Fruit fly (Drosophila melanogaster) whole organism, wandering third instar larva: ENCODE measurements around the gene Slu7.

Source experiments
- CG32264 ChIP-seq: fragments of 200-800 bp; sonication (Bioruptor generic); optimal IDR thresholded peaks from 2 replicates; lab custom pipeline; 2016; ENCODE audit warnings: missing biosample characterization, missing genetic modification characterization
- Dfd ChIP-seq: fragments of >200 bp; optimal IDR thresholded peaks from 2 replicates; lab custom pipeline; 2017; ENCODE audit warnings: missing biosample characterization, missing genetic modification characterization
- Hr78 ChIP-seq: fragments of >200 bp; optimal IDR thresholded peaks from 2 replicates; lab custom pipeline; 2017; ENCODE audit warnings: missing biosample characterization, missing genetic modification characterization
- Jra ChIP-seq: sonication (Bioruptor generic); optimal IDR thresholded peaks from 2 replicates; lab custom pipeline; 2016; ENCODE audit warnings: missing biosample characterization, missing genetic modification characterization
- Myc ChIP-seq: fragments of >200 bp; optimal IDR thresholded peaks from 2 replicates; lab custom pipeline; 2017
- N ChIP-seq: fragments of >200 bp; optimal IDR thresholded peaks from 2 replicates; lab custom pipeline; 2018; ENCODE audit warnings: missing biosample characterization, missing external identifiers, missing genetic modification characterization
- br ChIP-seq: fragments of 200-800 bp; sonication (Bioruptor generic); optimal IDR thresholded peaks from 2 replicates; lab custom pipeline; 2016; ENCODE audit warnings: missing biosample characterization, missing genetic modification characterization
- brk ChIP-seq: fragments of 200-800 bp; sonication (Bioruptor generic); optimal IDR thresholded peaks from 2 replicates; lab custom pipeline; 2016; ENCODE audit warnings: missing biosample characterization, mild to moderate bottlenecking, missing genetic modification characterization
- dmrt93B ChIP-seq: fragments of 200-800 bp; sonication (Bioruptor generic); optimal IDR thresholded peaks from 2 replicates; lab custom pipeline; 2018; ENCODE audit warnings: missing biosample characterization, mild to moderate bottlenecking, missing genetic modification characterization
- ey ChIP-seq: fragments of 200-800 bp; sonication (Bioruptor generic); optimal IDR thresholded peaks from 2 replicates; lab custom pipeline; 2016; ENCODE audit warnings: missing biosample characterization, missing genetic modification characterization
- fru ChIP-seq: fragments of 200-800 bp; sonication (Bioruptor generic); optimal IDR thresholded peaks from 3 replicates; lab custom pipeline; 2016; ENCODE audit warnings: missing biosample characterization, mild to moderate bottlenecking, missing genetic modification characterization
- lola ChIP-seq: fragments of >200 bp; optimal IDR thresholded peaks from 2 replicates; lab custom pipeline; 2017; ENCODE audit warnings: missing biosample characterization, missing genetic modification characterization
- psq ChIP-seq: fragments of 200-800 bp; sonication (Bioruptor generic); optimal IDR thresholded peaks from 3 replicates; lab custom pipeline; 2017; ENCODE audit warnings: missing biosample characterization, mild to moderate bottlenecking, missing genetic modification characterization, moderate library complexity
- rgr ChIP-seq: fragments of 200-800 bp; sonication (Bioruptor generic); optimal IDR thresholded peaks from 3 replicates; lab custom pipeline; 2016; ENCODE audit warnings: missing biosample characterization, mild to moderate bottlenecking, missing genetic modification characterization

dm6 chr3R:29038960-29039581 lies at the start of gene Slu7, which contains the start of gene Pkc98E:
- no peak for TF ChIP-seq Dfd (GFP tag; lab: Kevin White, UChicago)
- TF ChIP-seq fru (GFP tag; lab: Kevin White, UChicago): peak; percentile 64
- peak; percentile 76 for TF ChIP-seq rgr (GFP tag; lab: Kevin White, UChicago)
- TF ChIP-seq N (GFP tag; lab: Kevin White, UChicago): peak; percentile 73
- peak; percentile 57 for TF ChIP-seq ey
- TF ChIP-seq Myc (lab: Kevin White, UChicago): peak; percentile 22
- TF ChIP-seq psq: peak; percentile 18
- TF ChIP-seq Jra (GFP tag; lab: Kevin White, UChicago): peak; percentile 55
- TF ChIP-seq CG32264 (GFP tag; lab: Kevin White, UChicago): peak; percentile 62
- peak; percentile 75 for TF ChIP-seq br (GFP tag; lab: Kevin White, UChicago)
- TF ChIP-seq lola (GFP tag; lab: Kevin White, UChicago): no peak
- TF ChIP-seq Hr78: no peak
- no peak for TF ChIP-seq brk (GFP tag; lab: Kevin White, UChicago)
- peak; percentile 52 for TF ChIP-seq dmrt93B
